Worm (Caenorhabditis elegans) whole organism, L2 larva: ENCODE data around the gene atg-18.

Source experiments
- ama-1 ChIP-seq: fragments of 150-350 bp; optimal IDR thresholded peaks from 2 replicates; lab custom pipeline; 2018; ENCODE audit warnings: inconsistent platforms
- dmd-4 ChIP-seq: sonication (generic microtip); optimal IDR thresholded peaks from 2 replicates; lab custom pipeline; 2017; ENCODE audit warnings: missing biosample characterization, missing genetic modification characterization
- egl-27 ChIP-seq: sonication (generic microtip); optimal IDR thresholded peaks from 3 replicates; lab custom pipeline; 2017; ENCODE audit warnings: missing biosample characterization, missing genetic modification reagents, missing genetic modification characterization
- fos-1 ChIP-seq: fragments of 150-350 bp; optimal IDR thresholded peaks from 2 replicates; lab custom pipeline; 2014; ENCODE audit warnings: missing biosample characterization, missing genetic modification characterization
- lin-39 ChIP-seq: fragments of 150-350 bp; optimal IDR thresholded peaks from 2 replicates; lab custom pipeline; 2014; ENCODE audit warnings: missing biosample characterization, missing genetic modification reagents, missing genetic modification characterization
- mdl-1 ChIP-seq, 2 experiments: fragments of 150-350 bp in 1 of 2; sonication (generic microtip) in 1 of 2; optimal IDR thresholded peaks; 2 replicates each; lab custom pipeline; 2017; ENCODE audit warnings: missing biosample characterization in 2 of 2, missing genetic modification characterization in 2 of 2
- nhr-21 ChIP-seq: fragments of 150-350 bp; optimal IDR thresholded peaks from 2 replicates; lab custom pipeline; 2014; ENCODE audit warnings: missing biosample characterization, missing genetic modification characterization
- unc-39 ChIP-seq: fragments of 150-350 bp; optimal IDR thresholded peaks from 2 replicates; lab custom pipeline; 2014; ENCODE audit warnings: missing biosample characterization, missing genetic modification characterization
- unc-55 ChIP-seq: fragments of 150-350 bp; sonication (generic microtip); optimal IDR thresholded peaks from 3 replicates; lab custom pipeline; 2014; ENCODE audit warnings: missing biosample characterization, missing genetic modification reagents, missing genetic modification characterization
- ztf-11 ChIP-seq: sonication (generic microtip); optimal IDR thresholded peaks from 2 replicates; lab custom pipeline; 2017; ENCODE audit warnings: missing biosample characterization, missing genetic modification characterization

- no peak for TF ChIP-seq egl-27
- TF ChIP-seq fos-1 (tag; lab: Kevin White, UChicago), result no peak
- no peak for TF ChIP-seq mdl-1 (tag; optimal IDR thresholded peaks at IDR 0.05; lab: Kevin White, UChicago)
- TF ChIP-seq ztf-11, result no peak
- no peak for TF ChIP-seq lin-39 (tag; lab: Kevin White, UChicago)
- TF ChIP-seq nhr-21, result no peak
- TF ChIP-seq unc-39 (tag; lab: Kevin White, UChicago), result no peak
- no peak for TF ChIP-seq ama-1 (lab: Kevin White, UChicago)
- TF ChIP-seq unc-55, result no peak
- TF ChIP-seq dmd-4, result no peak
Observed at ce11 chrV:8618738-8619137, 12.4 kb downstream of the atg-18 start, which contains the start of gene grd-5.
